Worm (Caenorhabditis elegans) whole organism, young adult: ENCODE results near the gene phf-5.

Experiments
- B0035.1 ChIP-seq: sonication (generic microtip); optimal IDR thresholded peaks from 2 replicates; lab custom pipeline; 2016; ENCODE audit warnings: missing genetic modification characterization, mild to moderate bottlenecking, missing compliant biosample characterization, missing genotype, missing genetic modification reagents
- lsl-1 ChIP-seq: fragments of 200-800 bp; sonication (Bioruptor generic); optimal IDR thresholded peaks from 2 replicates; lab custom pipeline; 2018; ENCODE audit warnings: mild to moderate bottlenecking, missing genetic modification characterization, moderate library complexity, missing compliant biosample characterization

The phf-5 gene

ce11 chrIII:2393666-2394154 lies 50.3 kb downstream of the phf-5 start:
- TF ChIP-seq lsl-1 (GFP tag; lab: Kevin White, UChicago), result peak; percentile 26
- TF ChIP-seq B0035.1, result no peak
